Worm (Caenorhabditis elegans) whole organism, L1 larva: ENCODE measurements around the gene sto-6.

ENCODE experiments used
- C34B4.2 ChIP-seq: sonication (generic microtip); optimal IDR thresholded peaks from 2 replicates; lab custom pipeline; 2017; ENCODE audit warnings: mild to moderate bottlenecking, missing genetic modification characterization, missing compliant biosample characterization
- Y116A8C.19 ChIP-seq: sonication (generic microtip); optimal IDR thresholded peaks from 2 replicates; lab custom pipeline; 2016; ENCODE audit warnings: missing compliant biosample characterization, missing genetic modification characterization, borderline replicate concordance
- aha-1 ChIP-seq: fragments of 150-350 bp; optimal IDR thresholded peaks from 2 replicates; lab custom pipeline; 2014; ENCODE audit warnings: missing biosample characterization, missing genetic modification characterization
- alr-1 ChIP-seq: fragments of 200-800 bp; sonication (Bioruptor generic); optimal IDR thresholded peaks from 2 replicates; lab custom pipeline; 2018; ENCODE audit warnings: borderline replicate concordance, mild to moderate bottlenecking, missing genetic modification characterization, missing compliant biosample characterization
- aly-2 ChIP-seq: fragments of 150-350 bp; optimal IDR thresholded peaks from 2 replicates; lab custom pipeline; 2014; ENCODE audit warnings: missing biosample characterization, missing genetic modification characterization
- ceh-63 ChIP-seq: fragments of 200-800 bp; sonication (Bioruptor generic); optimal IDR thresholded peaks from 2 replicates; lab custom pipeline; 2018; ENCODE audit warnings: mild to moderate bottlenecking, missing genetic modification characterization, missing compliant biosample characterization
- ceh-82 ChIP-seq, 3 experiments: fragments of 150-350 bp in 1 of 3; sonication (generic microtip) in 2 of 3; optimal IDR thresholded peaks; 2 replicates each; lab custom pipeline; 2014 to 2017; ENCODE audit warnings: missing biosample characterization in 3 of 3, missing genetic modification characterization in 3 of 3
- ces-1 ChIP-seq: fragments of 150-350 bp; optimal IDR thresholded peaks from 2 replicates; lab custom pipeline; 2014; ENCODE audit warnings: missing biosample characterization, missing genetic modification reagents, missing genetic modification characterization
- dpl-1 ChIP-seq, 3 experiments: fragments of 150-350 bp in 2 of 3; sonication (generic microtip) in 1 of 3; optimal IDR thresholded peaks; 2 replicates each; lab custom pipeline; 2014 to 2017; ENCODE audit warnings: missing biosample characterization in 3 of 3, missing genetic modification characterization in 3 of 3, missing genetic modification reagents in 3 of 3
- dsc-1 ChIP-seq: sonication (generic microtip); optimal IDR thresholded peaks from 2 replicates; lab custom pipeline; 2016; ENCODE audit warnings: mild to moderate bottlenecking, missing genetic modification characterization, missing compliant biosample characterization
- egl-13 ChIP-seq: sonication (generic microtip); optimal IDR thresholded peaks from 2 replicates; lab custom pipeline; 2016; ENCODE audit warnings: missing genotype, missing genetic modification reagents, missing genetic modification characterization, missing compliant biosample characterization
- egl-27 ChIP-seq, 2 experiments: fragments of 150-350 bp in 1 of 2; sonication (generic microtip); optimal IDR thresholded peaks; 3 replicates each; lab custom pipeline; 2017 to 2018; ENCODE audit warnings: missing biosample characterization in 2 of 2, missing genetic modification characterization in 2 of 2, missing genetic modification reagents in 2 of 2
- fos-1 ChIP-seq: fragments of 150-350 bp; optimal IDR thresholded peaks from 2 replicates; lab custom pipeline; 2014; ENCODE audit warnings: missing biosample characterization, missing genetic modification characterization
- grh-1 ChIP-seq: fragments of 200-800 bp; sonication (Bioruptor generic); IDR thresholded peaks from 2 replicates; pipeline ENCODE4 v1.3.6; 2022; ENCODE audit warnings: missing genetic modification reagents, missing genetic modification characterization, missing compliant biosample characterization
- hlh-4 ChIP-seq: sonication (generic microtip); optimal IDR thresholded peaks from 2 replicates; lab custom pipeline; 2016; ENCODE audit warnings: mild to moderate bottlenecking, missing genetic modification characterization, missing compliant biosample characterization
- hpl-2 ChIP-seq: fragments of 150-350 bp; optimal IDR thresholded peaks from 2 replicates; lab custom pipeline; 2014; ENCODE audit warnings: missing biosample characterization, missing genetic modification reagents, missing genetic modification characterization
- lin-13 ChIP-seq: fragments of 150-350 bp; optimal IDR thresholded peaks from 2 replicates; lab custom pipeline; 2014; ENCODE audit warnings: missing biosample characterization, missing genetic modification reagents, missing genetic modification characterization
- lin-14 ChIP-seq: fragments of 200-800 bp; sonication (Bioruptor generic); optimal IDR thresholded peaks from 2 replicates; lab custom pipeline; 2018; ENCODE audit warnings: mild to moderate bottlenecking, missing genetic modification characterization, moderate library complexity, missing compliant biosample characterization
- lin-15B ChIP-seq: fragments of 150-350 bp; sonication (generic microtip); optimal IDR thresholded peaks from 3 replicates; lab custom pipeline; 2014; ENCODE audit warnings: missing biosample characterization, missing genetic modification characterization
- lin-35 ChIP-seq, 2 experiments: fragments of 150-350 bp; optimal IDR thresholded peaks; 2 replicates each; lab custom pipeline; 2014; ENCODE audit warnings: missing biosample characterization in 2 of 2, missing genetic modification characterization in 2 of 2, missing genetic modification reagents in 2 of 2
- lin-39 ChIP-seq: fragments of 150-350 bp; optimal IDR thresholded peaks from 2 replicates; lab custom pipeline; 2014; ENCODE audit warnings: missing biosample characterization, missing genetic modification reagents, missing genetic modification characterization
- lsy-2 ChIP-seq, 2 experiments: fragments of 150-350 bp; optimal IDR thresholded peaks; 2 replicates each; lab custom pipeline; 2014; ENCODE audit warnings: missing biosample characterization in 2 of 2, missing genetic modification characterization in 2 of 2
- mab-9 ChIP-seq: fragments of 200-800 bp; sonication (Bioruptor generic); IDR thresholded peaks from 2 replicates; pipeline ENCODE4 v1.3.6; 2022; ENCODE audit warnings: missing genetic modification reagents, missing genetic modification characterization, missing compliant biosample characterization
- mep-1 ChIP-seq: fragments of 150-350 bp; optimal IDR thresholded peaks from 2 replicates; lab custom pipeline; 2014; ENCODE audit warnings: missing biosample characterization, missing genetic modification characterization
- nhr-12 ChIP-seq: sonication (generic microtip); optimal IDR thresholded peaks from 2 replicates; lab custom pipeline; 2017; ENCODE audit warnings: missing biosample characterization, missing genetic modification characterization
- nhr-19 ChIP-seq: fragments of 200-800 bp; sonication (Bioruptor generic); conservative IDR thresholded peaks from 2 replicates; pipeline ENCODE4 v1.3.6; 2022; ENCODE audit warnings: missing genetic modification characterization, missing compliant biosample characterization
- nhr-20 ChIP-seq: sonication (generic microtip); optimal IDR thresholded peaks from 2 replicates; lab custom pipeline; 2016; ENCODE audit warnings: mild to moderate bottlenecking, missing genetic modification characterization, missing compliant biosample characterization
- nhr-47 ChIP-seq: sonication (generic microtip); optimal IDR thresholded peaks from 2 replicates; lab custom pipeline; 2016; ENCODE audit warnings: mild to moderate bottlenecking, missing genetic modification characterization, moderate library complexity, missing compliant biosample characterization
- nhr-71 ChIP-seq: sonication (generic microtip); optimal IDR thresholded peaks from 2 replicates; lab custom pipeline; 2016; ENCODE audit warnings: mild to moderate bottlenecking, missing genetic modification characterization, moderate library complexity, missing compliant biosample characterization
- nhr-77 ChIP-seq: fragments of 150-350 bp; optimal IDR thresholded peaks from 2 replicates; lab custom pipeline; 2014; ENCODE audit warnings: missing biosample characterization, missing genetic modification characterization
- nhr-90 ChIP-seq: sonication (generic microtip); optimal IDR thresholded peaks from 2 replicates; lab custom pipeline; 2016; ENCODE audit warnings: mild to moderate bottlenecking, missing genetic modification characterization, missing compliant biosample characterization; ENCODE audit not compliant: poor library complexity
- pqm-1 ChIP-seq: sonication (generic microtip); optimal IDR thresholded peaks from 3 replicates; lab custom pipeline; 2017; ENCODE audit warnings: missing biosample characterization, missing genetic modification characterization
- rnt-1 ChIP-seq: sonication (generic microtip); optimal IDR thresholded peaks from 2 replicates; lab custom pipeline; 2016; ENCODE audit warnings: mild to moderate bottlenecking, missing genetic modification characterization, moderate library complexity, missing compliant biosample characterization
- skn-1 ChIP-seq: fragments of 150-350 bp; optimal IDR thresholded peaks from 2 replicates; lab custom pipeline; 2014; ENCODE audit warnings: missing biosample characterization, missing genetic modification characterization
- snpc-4 ChIP-seq: fragments of 150-350 bp; optimal IDR thresholded peaks from 2 replicates; lab custom pipeline; 2014; ENCODE audit warnings: missing biosample characterization, missing genetic modification characterization
- sup-37 ChIP-seq: fragments of 200-800 bp; sonication (Bioruptor generic); optimal IDR thresholded peaks from 2 replicates; lab custom pipeline; 2018; ENCODE audit warnings: mild to moderate bottlenecking, missing genetic modification characterization, missing compliant biosample characterization
- tbx-2 ChIP-seq: sonication (generic microtip); optimal IDR thresholded peaks from 2 replicates; lab custom pipeline; 2016; ENCODE audit warnings: missing genetic modification characterization, missing compliant biosample characterization
- unc-30 ChIP-seq: sonication (generic microtip); optimal IDR thresholded peaks from 2 replicates; lab custom pipeline; 2017; ENCODE audit warnings: missing biosample characterization, missing genetic modification characterization
- unc-62 ChIP-seq: fragments of 150-350 bp; optimal IDR thresholded peaks from 2 replicates; lab custom pipeline; 2014; ENCODE audit warnings: missing biosample characterization, missing genetic modification reagents, missing genetic modification characterization
- unc-86 ChIP-seq: sonication (generic microtip); optimal IDR thresholded peaks from 2 replicates; lab custom pipeline; 2016; ENCODE audit warnings: missing genetic modification characterization, missing compliant biosample characterization
- unc-98 ChIP-seq: fragments of 200-800 bp; sonication (Bioruptor generic); IDR thresholded peaks from 2 replicates; pipeline ENCODE4 v1.3.6; 2022; ENCODE audit warnings: missing genetic modification characterization, missing compliant biosample characterization
- vab-15 ChIP-seq: sonication (generic microtip); optimal IDR thresholded peaks from 2 replicates; lab custom pipeline; 2017; ENCODE audit warnings: missing genotype, mild to moderate bottlenecking, missing genetic modification characterization, missing compliant biosample characterization
- ztf-11 ChIP-seq, 2 experiments: sonication (generic microtip); optimal IDR thresholded peaks; 2 replicates each; lab custom pipeline; 2016 to 2017; ENCODE audit warnings: missing genetic modification characterization in 2 of 2, missing biosample characterization in 1 of 2, missing compliant biosample characterization in 1 of 2

The sto-6 gene

ce11 chrX:11633278-11633677 lies 1.1 kb downstream of the sto-6 start:
- TF ChIP-seq alr-1 (tag; lab: Kevin White, UChicago) (no peak), nhr-71 (tag; lab: Kevin White, UChicago) (no peak), vab-15 (no peak), lin-13 (GFP tag; lab: Kevin White, UChicago) (no peak), rnt-1 (tag; lab: Kevin White, UChicago) (no peak), tbx-2 (tag; lab: Kevin White, UChicago) (no peak), lin-14 (GFP tag; lab: Kevin White, UChicago) (no peak), lin-35 (GFP tag; optimal IDR thresholded peaks at IDR 0.05; lab: Kevin White, UChicago) (no peak), nhr-12 (no peak), hlh-4 (tag; lab: Kevin White, UChicago) (no peak), lsy-2 (tag; optimal IDR thresholded peaks at IDR 0.05; lab: Kevin White, UChicago) (no peak), unc-62 (GFP tag; lab: Kevin White, UChicago) (no peak), egl-13 (tag; lab: Kevin White, UChicago) (no peak), ces-1 (GFP tag; lab: Kevin White, UChicago) (no peak), nhr-47 (no peak), pqm-1 (no peak), ztf-11 (tag; optimal IDR thresholded peaks at IDR 0.05; lab: Kevin White, UChicago) (no peak), lin-39 (tag; lab: Kevin White, UChicago) (no peak), Y116A8C.19 (tag; lab: Kevin White, UChicago) (no peak)

- TF ChIP-seq aha-1 (tag; lab: Kevin White, UChicago), result no peak
- no peak for TF ChIP-seq ceh-63
- TF ChIP-seq lin-14 (GFP tag; lab: Kevin White, UChicago), result no peak
- peak; percentile 53 for TF ChIP-seq dsc-1 (tag; lab: Kevin White, UChicago)
- TF ChIP-seq nhr-12, result no peak
- no peak for TF ChIP-seq nhr-19 (GFP tag; lab: Robert Waterston, UW)
- no peak for TF ChIP-seq grh-1 (GFP tag; lab: Robert Waterston, UW)
Measured at ce11 chrX:11637721-11638120, 5.5 kb downstream of the sto-6 start.

DNA sequence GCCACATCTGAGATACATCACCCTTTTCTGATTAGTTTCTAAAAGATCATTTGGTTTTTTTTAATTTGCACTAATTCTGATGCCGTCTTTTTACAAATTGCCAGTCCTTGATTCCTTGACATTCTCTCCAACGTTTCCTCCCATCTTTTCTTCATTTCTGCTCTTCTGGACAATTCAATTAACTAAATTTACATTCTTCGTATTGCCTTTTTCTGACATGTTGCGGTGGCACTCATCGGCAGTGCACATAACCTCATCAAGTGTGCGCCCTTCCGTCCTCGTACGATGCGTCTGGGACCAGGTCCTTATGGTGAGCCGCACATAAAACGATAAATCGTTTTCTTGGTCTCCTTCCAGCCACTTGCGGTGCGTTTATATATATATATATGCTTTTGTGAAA lies 6.8 kb downstream of the sto-6 start:
- TF ChIP-seq tbx-2 (tag; lab: Kevin White, UChicago) (peak; percentile 23), nhr-47 (peak; percentile 13), lin-14 (GFP tag; lab: Kevin White, UChicago) (peak; percentile 65), snpc-4 (tag; lab: Kevin White, UChicago) (no peak)

ce11 chrX:11640463-11640995 lies 8.3 kb downstream of the sto-6 start:
- no peak for TF ChIP-seq C34B4.2 (tag; lab: Kevin White, UChicago)
- TF ChIP-seq nhr-20, result no peak
- TF ChIP-seq lin-15B, result no peak
- no peak for TF ChIP-seq tbx-2 (tag; lab: Kevin White, UChicago)
- TF ChIP-seq sup-37, result no peak
- TF ChIP-seq ceh-63, result no peak
- no peak for TF ChIP-seq dpl-1 (GFP tag; optimal IDR thresholded peaks at IDR 0.05; lab: Kevin White, UChicago)
- TF ChIP-seq unc-98 (GFP tag; lab: Robert Waterston, UW), result no peak
- no peak for TF ChIP-seq egl-13 (tag; lab: Kevin White, UChicago)
- TF ChIP-seq lsy-2 (tag; optimal IDR thresholded peaks at IDR 0.05; lab: Kevin White, UChicago), result peak in 1 of 2 experiments; percentile 32
- no peak for TF ChIP-seq vab-15
- TF ChIP-seq lin-39 (tag; lab: Kevin White, UChicago), result no peak
- no peak for TF ChIP-seq snpc-4 (tag; lab: Kevin White, UChicago)
- no peak for TF ChIP-seq Y116A8C.19 (tag; lab: Kevin White, UChicago)
- TF ChIP-seq nhr-19 (GFP tag; lab: Robert Waterston, UW), result no peak
- TF ChIP-seq mep-1 (tag; lab: Kevin White, UChicago), result peak; percentile 36
- TF ChIP-seq lin-35 (GFP tag; optimal IDR thresholded peaks at IDR 0.05; lab: Kevin White, UChicago), result no peak
- no peak for TF ChIP-seq egl-27 (tag; optimal IDR thresholded peaks at IDR 0.05; lab: Kevin White, UChicago)
- no peak for TF ChIP-seq nhr-77 (tag; lab: Kevin White, UChicago)
- no peak for TF ChIP-seq hpl-2 (GFP tag; lab: Kevin White, UChicago)
- peak in 1 of 3 experiments; percentile 13 for TF ChIP-seq ceh-82 (tag; optimal IDR thresholded peaks at IDR 0.05; lab: Kevin White, UChicago)
- TF ChIP-seq nhr-90 (tag; lab: Kevin White, UChicago), result no peak
- TF ChIP-seq mab-9 (GFP tag; lab: Robert Waterston, UW), result no peak
- TF ChIP-seq ztf-11 (tag; optimal IDR thresholded peaks at IDR 0.05; lab: Kevin White, UChicago), result no peak
- TF ChIP-seq aly-2, result no peak
- TF ChIP-seq unc-30 (tag; lab: Kevin White, UChicago), result no peak
- no peak for TF ChIP-seq fos-1 (tag; lab: Kevin White, UChicago)
- TF ChIP-seq skn-1, result no peak
- TF ChIP-seq unc-86, result no peak
- no peak for TF ChIP-seq ces-1 (GFP tag; lab: Kevin White, UChicago)
- TF ChIP-seq hlh-4 (tag; lab: Kevin White, UChicago), result no peak
- peak; percentile 13 for TF ChIP-seq dsc-1 (tag; lab: Kevin White, UChicago)
